Worm (Caenorhabditis elegans): ENCODE data around the gene C15H11.1.

- TF ChIP-seq pha-4 (tag; optimal IDR thresholded peaks at IDR 0.05) (no peak), skn-1 (tag; optimal IDR thresholded peaks at IDR 0.05) (no peak), unc-62 (GFP tag; optimal IDR thresholded peaks at IDR 0.05) (no peak), nhr-76 (tag; optimal IDR thresholded peaks at IDR 0.05) (no peak), jun-1 (tag; optimal IDR thresholded peaks at IDR 0.05) (no peak), unc-39 (tag; optimal IDR thresholded peaks at IDR 0.05) (no peak), fos-1 (tag; optimal IDR thresholded peaks at IDR 0.05) (no peak), ama-1 (optimal IDR thresholded peaks at IDR 0.05) (no peak), ztf-11 (tag; optimal IDR thresholded peaks at IDR 0.05) (no peak), nhr-23 (tag; optimal IDR thresholded peaks at IDR 0.05) (no peak), mdl-1 (tag; optimal IDR thresholded peaks at IDR 0.05) (no peak), nhr-28 (tag; optimal IDR thresholded peaks at IDR 0.05) (no peak), zag-1 (tag; optimal IDR thresholded peaks at IDR 0.05) (no peak), nhr-11 (tag; optimal IDR thresholded peaks at IDR 0.05) (no peak)
These were observed 26.3 kb downstream of the C15H11.1 start for ce11 chrV:14419855-14420254.

Data from whole organism, L3 larva.